Fruit fly (Drosophila melanogaster) whole organism, embryonic: ENCODE results near the gene CG9133.
A peak's percentile ranks its signal among the peaks of the same experiment; 100 is the strongest.

Experiments
- Asciz ChIP-seq: fragments of 200-800 bp; sonication (Bioruptor generic); optimal IDR thresholded peaks from 2 replicates; lab custom pipeline; 2017; ENCODE audit warnings: missing biosample characterization, mild to moderate bottlenecking, missing genetic modification characterization, missing genetic modification reagents
- Bgb ChIP-seq: fragments of 200-800 bp; sonication (Bioruptor generic); IDR thresholded peaks from 2 replicates; pipeline ENCODE4 v1.3.6; 2022; ENCODE audit warnings: missing biosample characterization, missing genetic modification characterization; ENCODE audit not compliant: partially characterized antibody
- CG10209 ChIP-seq: fragments of 200-800 bp; sonication (Bioruptor generic); optimal IDR thresholded peaks from 3 replicates; lab custom pipeline; 2017; ENCODE audit warnings: missing biosample characterization, mild to moderate bottlenecking, missing genetic modification characterization, missing genetic modification reagents
- CG11723 ChIP-seq: fragments of 200-800 bp; sonication (Bioruptor generic); optimal IDR thresholded peaks from 2 replicates; lab custom pipeline; 2017; ENCODE audit warnings: missing biosample characterization, mild to moderate bottlenecking, missing genetic modification characterization
- CG15479 ChIP-seq: fragments of 200-800 bp; sonication (Bioruptor generic); optimal IDR thresholded peaks from 3 replicates; lab custom pipeline; 2019; ENCODE audit warnings: missing biosample characterization, mild to moderate bottlenecking, missing genetic modification characterization, moderate library complexity
- CG1602 ChIP-seq: fragments of 200-800 bp; sonication (Bioruptor generic); optimal IDR thresholded peaks from 3 replicates; lab custom pipeline; 2016; ENCODE audit warnings: missing biosample characterization, missing genetic modification characterization
- CG1647 ChIP-seq: fragments of 200-800 bp; sonication (Bioruptor generic); optimal IDR thresholded peaks from 3 replicates; lab custom pipeline; 2016; ENCODE audit warnings: missing biosample characterization, missing genetic modification characterization
- CG16813 ChIP-seq: fragments of 200-800 bp; sonication (Bioruptor generic); IDR thresholded peaks from 3 replicates; pipeline ENCODE4 v1.3.6; 2022; ENCODE audit warnings: missing biosample characterization, missing genetic modification characterization; ENCODE audit not compliant: partially characterized antibody
- CG1832 ChIP-seq: fragments of 200-800 bp; sonication (Bioruptor generic); optimal IDR thresholded peaks from 2 replicates; lab custom pipeline; 2017; ENCODE audit warnings: missing biosample characterization, mild to moderate bottlenecking, missing genetic modification characterization, inconsistent platforms
- CG2120 ChIP-seq: fragments of 200-800 bp; sonication (Bioruptor generic); optimal IDR thresholded peaks from 3 replicates; lab custom pipeline; 2016; ENCODE audit warnings: missing biosample characterization, missing genetic modification characterization
- CG2889 ChIP-seq: fragments of 200-800 bp; sonication (Bioruptor generic); IDR thresholded peaks from 3 replicates; pipeline ENCODE4 v1.3.6; 2022; ENCODE audit warnings: missing biosample characterization, missing genetic modification characterization
- CG30020 ChIP-seq: fragments of 200-800 bp; optimal IDR thresholded peaks from 2 replicates; lab custom pipeline; 2019; ENCODE audit warnings: missing biosample characterization, mild to moderate bottlenecking, missing genetic modification characterization, moderate library complexity
- CG31388 ChIP-seq: fragments of 200-800 bp; sonication (Bioruptor generic); optimal IDR thresholded peaks from 2 replicates; lab custom pipeline; 2016; ENCODE audit warnings: missing biosample characterization, missing genetic modification characterization
- CG32532 ChIP-seq: fragments of 200-800 bp; sonication (Bioruptor generic); IDR thresholded peaks from 2 replicates; pipeline ENCODE4 v1.3.6; 2022; ENCODE audit warnings: missing biosample characterization, missing genetic modification characterization
- CG4404 ChIP-seq: fragments of 200-800 bp; sonication (Bioruptor generic); IDR thresholded peaks from 2 replicates; pipeline ENCODE4 v1.3.6; 2022; ENCODE audit warnings: missing biosample characterization, missing genetic modification characterization
- CG8089 ChIP-seq: fragments of 200-800 bp; sonication (Bioruptor generic); optimal IDR thresholded peaks from 3 replicates; lab custom pipeline; 2016; ENCODE audit warnings: missing biosample characterization, missing genetic modification characterization
- CG8359 ChIP-seq: fragments of 200-800 bp; sonication (Bioruptor generic); optimal IDR thresholded peaks from 2 replicates; lab custom pipeline; 2017; ENCODE audit warnings: missing biosample characterization, mild to moderate bottlenecking, missing genetic modification characterization, borderline replicate concordance
- CG9609 ChIP-seq: fragments of 200-800 bp; sonication (Bioruptor generic); optimal IDR thresholded peaks from 3 replicates; lab custom pipeline; 2016; ENCODE audit warnings: missing biosample characterization, missing genetic modification characterization
- CTCF ChIP-seq: fragments of 200-800 bp; sonication (Bioruptor generic); optimal IDR thresholded peaks from 2 replicates; lab custom pipeline; 2017; ENCODE audit warnings: missing biosample characterization, mild to moderate bottlenecking, missing genetic modification characterization, moderate library complexity
- CoRest ChIP-seq: fragments of 200-800 bp; sonication (Bioruptor generic); optimal IDR thresholded peaks from 3 replicates; lab custom pipeline; 2018; ENCODE audit warnings: missing biosample characterization, mild to moderate bottlenecking, missing genetic modification characterization, moderate library complexity
- Dref ChIP-seq: fragments of 200-800 bp; sonication (Bioruptor generic); IDR thresholded peaks from 2 replicates; pipeline ENCODE4 v1.3.6; 2022; ENCODE audit warnings: missing biosample characterization, missing genetic modification characterization
- Fer3 ChIP-seq: fragments of 200-800 bp; sonication (Bioruptor generic); optimal IDR thresholded peaks from 2 replicates; lab custom pipeline; 2018; ENCODE audit warnings: missing biosample characterization, mild to moderate bottlenecking, missing genetic modification characterization, moderate library complexity
- HLH4C ChIP-seq: fragments of 200-800 bp; sonication (Bioruptor generic); IDR thresholded peaks from 3 replicates; pipeline ENCODE4 v1.3.6; 2022; ENCODE audit warnings: missing biosample characterization, missing genetic modification characterization; ENCODE audit not compliant: partially characterized antibody
- Hr3 ChIP-seq: fragments of 200-800 bp; sonication (Bioruptor generic); optimal IDR thresholded peaks from 3 replicates; lab custom pipeline; 2016; ENCODE audit warnings: missing biosample characterization, missing genetic modification characterization
- Lpt ChIP-seq: fragments of >200 bp; optimal IDR thresholded peaks from 2 replicates; lab custom pipeline; 2018; ENCODE audit warnings: missing biosample characterization, missing genetic modification characterization
- MESR4 ChIP-seq: fragments of 200-800 bp; sonication (Bioruptor generic); optimal IDR thresholded peaks from 2 replicates; lab custom pipeline; 2018; ENCODE audit warnings: missing biosample characterization, mild to moderate bottlenecking, missing genetic modification characterization, moderate library complexity
- Mad ChIP-seq: fragments of 200-800 bp; sonication (Bioruptor generic); optimal IDR thresholded peaks from 2 replicates; lab custom pipeline; 2016; ENCODE audit warnings: missing biosample characterization, missing genetic modification characterization
- Med ChIP-seq: fragments of 200-800 bp; sonication (Bioruptor generic); peaks from one replicate; lab custom pipeline; 2016; ENCODE audit warnings: missing biosample characterization, missing genetic modification characterization, mild to moderate bottlenecking, inconsistent platforms, moderate library complexity
- Mes4 ChIP-seq: fragments of 200-800 bp; sonication (Bioruptor generic); optimal IDR thresholded peaks from 2 replicates; lab custom pipeline; 2016; ENCODE audit warnings: missing biosample characterization, missing genetic modification characterization
- NC2α ChIP-seq: fragments of 200-800 bp; sonication (Bioruptor generic); optimal IDR thresholded peaks from 2 replicates; lab custom pipeline; 2016; ENCODE audit warnings: missing biosample characterization, missing genetic modification characterization
- Opbp ChIP-seq: fragments of 200-800 bp; sonication (Bioruptor generic); IDR thresholded peaks from 3 replicates; pipeline ENCODE4 v1.3.6; 2022; ENCODE audit warnings: missing biosample characterization, missing genetic modification characterization; ENCODE audit not compliant: partially characterized antibody
- Scr ChIP-seq: fragments of 200-800 bp; sonication (Bioruptor generic); IDR thresholded peaks from 2 replicates; pipeline ENCODE4 v1.3.6; 2022; ENCODE audit warnings: missing biosample characterization, missing genetic modification characterization; ENCODE audit not compliant: partially characterized antibody
- Sry-δ ChIP-seq: fragments of 200-800 bp; sonication (Bioruptor generic); optimal IDR thresholded peaks from 2 replicates; lab custom pipeline; 2016; ENCODE audit warnings: missing biosample characterization, missing genetic modification characterization
- bab2 ChIP-seq: fragments of 200-800 bp; sonication (Bioruptor generic); optimal IDR thresholded peaks from 2 replicates; lab custom pipeline; 2016; ENCODE audit warnings: missing biosample characterization, missing genetic modification characterization
- bcd ChIP-seq: fragments of 200-800 bp; sonication (Bioruptor generic); optimal IDR thresholded peaks from 2 replicates; lab custom pipeline; 2017; ENCODE audit warnings: missing biosample characterization, mild to moderate bottlenecking, missing genetic modification characterization
- corto ChIP-seq: fragments of 200-800 bp; sonication (Bioruptor generic); optimal IDR thresholded peaks from 2 replicates; lab custom pipeline; 2016; ENCODE audit warnings: missing biosample characterization, mild to moderate bottlenecking, missing genetic modification characterization, moderate library complexity
- da ChIP-seq: fragments of 200-800 bp; sonication (Bioruptor generic); optimal IDR thresholded peaks from 2 replicates; lab custom pipeline; 2016; ENCODE audit warnings: missing biosample characterization, missing genetic modification characterization
- dm ChIP-seq: fragments of 200-800 bp; sonication (Bioruptor generic); optimal IDR thresholded peaks from 3 replicates; lab custom pipeline; 2016; ENCODE audit warnings: missing biosample characterization, missing genetic modification characterization
- eyg ChIP-seq: fragments of 200-800 bp; sonication (Bioruptor generic); optimal IDR thresholded peaks from 3 replicates; lab custom pipeline; 2016; ENCODE audit warnings: missing biosample characterization, missing genetic modification characterization
- gcm ChIP-seq: fragments of 200-800 bp; sonication (Bioruptor generic); optimal IDR thresholded peaks from 2 replicates; lab custom pipeline; 2019; ENCODE audit warnings: missing biosample characterization, mild to moderate bottlenecking, missing genetic modification characterization, moderate library complexity
- gfzf ChIP-seq: fragments of 200-800 bp; sonication (Bioruptor generic); optimal IDR thresholded peaks from 2 replicates; lab custom pipeline; 2016; ENCODE audit warnings: missing biosample characterization, mild to moderate bottlenecking, missing genetic modification characterization, moderate library complexity
- gro ChIP-seq: fragments of 200-800 bp; sonication (Bioruptor generic); optimal IDR thresholded peaks from 2 replicates; lab custom pipeline; 2016; ENCODE audit warnings: missing biosample characterization, missing genetic modification characterization
- kni ChIP-seq: fragments of 200-800 bp; sonication (Bioruptor generic); optimal IDR thresholded peaks from 3 replicates; lab custom pipeline; 2017; ENCODE audit warnings: mild to moderate bottlenecking, missing biosample characterization, missing genetic modification reagents, missing genetic modification characterization
- oc ChIP-seq: fragments of 200-800 bp; sonication (Bioruptor generic); optimal IDR thresholded peaks from 2 replicates; lab custom pipeline; 2018; ENCODE audit warnings: missing biosample characterization, mild to moderate bottlenecking, missing genetic modification characterization, moderate library complexity
- pan ChIP-seq, 4 experiments: fragments of >200 bp in 3 of 4; fragments of 200-800 bp in 1 of 4; sonication (Bioruptor generic) in 1 of 4; optimal IDR thresholded peaks in 3 of 4; IDR thresholded peaks in 1 of 4; 2 replicates each; pipeline versions ENCODE4 v1.3.6 to Lab custom; 2017 to 2022; ENCODE audit warnings: missing biosample characterization in 2 of 4, missing genetic modification characterization in 2 of 4, mixed read lengths in 1 of 4
- schlank ChIP-seq: fragments of 200-800 bp; sonication (Bioruptor generic); optimal IDR thresholded peaks from 2 replicates; lab custom pipeline; 2018; ENCODE audit warnings: missing biosample characterization, mild to moderate bottlenecking, missing genetic modification characterization
- slou ChIP-seq: fragments of 200-800 bp; sonication (Bioruptor generic); optimal IDR thresholded peaks from 3 replicates; lab custom pipeline; 2016; ENCODE audit warnings: missing biosample characterization, missing genetic modification characterization
- sob ChIP-seq: fragments of 200-800 bp; sonication (Bioruptor generic); IDR thresholded peaks from 2 replicates; pipeline ENCODE4 v1.3.6; 2022; ENCODE audit warnings: missing biosample characterization, missing genetic modification characterization
- tio ChIP-seq: fragments of 200-800 bp; sonication (Bioruptor generic); optimal IDR thresholded peaks from 2 replicates; lab custom pipeline; 2017; ENCODE audit warnings: missing biosample characterization, missing genetic modification characterization, inconsistent platforms
- twi ChIP-seq: fragments of 200-800 bp; optimal IDR thresholded peaks from 2 replicates; lab custom pipeline; 2019; ENCODE audit warnings: missing biosample characterization, mild to moderate bottlenecking, missing genetic modification characterization, moderate library complexity
- zen2 ChIP-seq: fragments of 200-800 bp; sonication (Bioruptor generic); IDR thresholded peaks from 3 replicates; pipeline ENCODE4 v1.3.6; 2022; ENCODE audit warnings: missing biosample characterization, missing genetic modification characterization; ENCODE audit not compliant: partially characterized antibody

The CG9133 gene

dm6 chr3L:1298509-1298908 is 46.7 kb downstream of the CG9133 start, which contains the start of gene scf (continued):
- TF ChIP-seq HLH4C (GFP tag; lab: Robert Waterston, UW), result no peak
- no peak for TF ChIP-seq Fer3 (tag; lab: Kevin White, UChicago)
- no peak for TF ChIP-seq CG30020 (tag; lab: Kevin White, UChicago)
- TF ChIP-seq CG1602 (GFP tag; lab: Kevin White, UChicago), result no peak
- TF ChIP-seq slou (GFP tag; lab: Kevin White, UChicago), result no peak
- 0 out of 2 replicates have a peak, but pooled peaks have one; percentile 1 for TF ChIP-seq Dref (GFP tag; lab: Robert Waterston, UW)
- TF ChIP-seq Bgb, result peak; percentile 49
- TF ChIP-seq CG9609, result no peak
- no peak for TF ChIP-seq gcm (GFP tag; lab: Kevin White, UChicago)
- TF ChIP-seq Mes4 (GFP tag; lab: Kevin White, UChicago), result no peak
- peak; percentile 60 for TF ChIP-seq gro
- TF ChIP-seq Lpt (GFP tag; lab: Kevin White, UChicago), result no peak
- TF ChIP-seq Med (GFP tag; lab: Kevin White, UChicago), result peak; percentile 73
- TF ChIP-seq Opbp, result peak; percentile 52; the same call in 2 of the 3 replicates
- peak; percentile 64 for TF ChIP-seq MESR4
- TF ChIP-seq bab2, result no peak
- peak; percentile 37; the same call in 1 of the 2 replicates for TF ChIP-seq Scr
- no peak for TF ChIP-seq CG1832 (GFP tag; lab: Kevin White, UChicago)
- TF ChIP-seq CG11723, result no peak
- TF ChIP-seq gfzf (GFP tag; lab: Kevin White, UChicago), result peak; percentile 16
- no peak for TF ChIP-seq CG31388 (GFP tag; lab: Kevin White, UChicago)
- TF ChIP-seq schlank (tag; lab: Kevin White, UChicago), result no peak
- peak; percentile 33; the same call in 1 of the 3 replicates for TF ChIP-seq CG16813 (GFP tag; lab: Robert Waterston, UW)
- no peak for TF ChIP-seq kni (GFP tag; lab: Kevin White, UChicago)
- TF ChIP-seq twi (tag; lab: Kevin White, UChicago), result no peak
- TF ChIP-seq CoRest, result no peak
- TF ChIP-seq eyg (GFP tag; lab: Kevin White, UChicago), result no peak
- TF ChIP-seq CG15479, result no peak
- no peak for TF ChIP-seq zen2
- no peak for TF ChIP-seq bcd (GFP tag; lab: Kevin White, UChicago)
- no peak for TF ChIP-seq dm
- no peak for TF ChIP-seq Asciz (GFP tag; lab: Kevin White, UChicago)
- TF ChIP-seq CG2889 (GFP tag; lab: Robert Waterston, UW), result no peak
- TF ChIP-seq CG10209, result no peak
- TF ChIP-seq CG1647, result no peak
- no peak for TF ChIP-seq CG4404
- TF ChIP-seq da (GFP tag; lab: Kevin White, UChicago), result no peak
- TF ChIP-seq NC2α (GFP tag; lab: Kevin White, UChicago), result no peak
- no peak for TF ChIP-seq tio (GFP tag; lab: Kevin White, UChicago)
- TF ChIP-seq CG2120 (GFP tag; lab: Kevin White, UChicago), result no peak
- TF ChIP-seq CG8359, result no peak
- TF ChIP-seq CTCF (GFP tag; lab: Kevin White, UChicago), result peak; percentile 33
- 0 out of 2 replicates have a peak, but pooled peaks have one; percentile 52 for TF ChIP-seq CG32532
- TF ChIP-seq Hr3 (GFP tag; lab: Kevin White, UChicago), result no peak
- no peak for TF ChIP-seq corto (GFP tag; lab: Kevin White, UChicago)
- no peak for TF ChIP-seq Mad
- TF ChIP-seq Sry-δ (GFP tag; lab: Kevin White, UChicago), result peak; percentile 44
- TF ChIP-seq sob, result no peak
- TF ChIP-seq pan (optimal IDR thresholded peaks at IDR 0.05; lab: Kevin White, UChicago), result no peak
- peak in 1 of 2 experiments; percentile 37 for TF ChIP-seq pan (GFP tag; optimal IDR thresholded peaks at IDR 0.05 in 1 of 2, IDR thresholded peaks at IDR 0.05 in 1 of 2)
- TF ChIP-seq CG8089 (GFP tag; lab: Kevin White, UChicago), result no peak
- TF ChIP-seq oc (tag; lab: Kevin White, UChicago), result no peak
